Worm (Caenorhabditis elegans): ENCODE measurements around the gene nstp-3.

The nstp-3 gene

ce11 chrV:5776941-5777340, 21.1 kb downstream of the nstp-3 start, which contains the start of gene F44E7.4 (continued):
- peak; percentile 87 for TF ChIP-seq nhr-42 (GFP tag; IDR thresholded peaks at IDR 0.05)
- peak; percentile 98 for TF ChIP-seq lin-38 (GFP tag; IDR thresholded peaks at IDR 0.05)
- TF ChIP-seq egl-43 (GFP tag; IDR thresholded peaks at IDR 0.05), result peak; percentile 92

- TF ChIP-seq aha-1 (tag) (no peak), nhr-111 (GFP tag; optimal IDR thresholded peaks at IDR 0.05) (no peak), snpc-4 (tag; optimal IDR thresholded peaks at IDR 0.05) (no peak), vab-7 (GFP tag; IDR thresholded peaks at IDR 0.05) (no peak), dmd-8 (GFP tag; IDR thresholded peaks at IDR 0.05) (no peak), spr-1 (tag; optimal IDR thresholded peaks at IDR 0.05) (no peak), hlh-30 (tag; optimal IDR thresholded peaks at IDR 0.05; ENCODE audit: insufficient read depth) (no peak)
These were observed 23.9 kb downstream of the nstp-3 start for ce11 chrV:5774137-5774536.

ce11 chrV:5772503-5772902, 25.5 kb downstream of the nstp-3 start:
- TF ChIP-seq lim-7 (GFP tag; IDR thresholded peaks at IDR 0.05), result no peak
- no peak for TF ChIP-seq dpl-1 (GFP tag; optimal IDR thresholded peaks at IDR 0.05)
- TF ChIP-seq hlh-30 (tag; optimal IDR thresholded peaks at IDR 0.05; ENCODE audit: insufficient read depth), result no peak
- no peak for TF ChIP-seq skn-1 (tag; optimal IDR thresholded peaks at IDR 0.05)
- no peak for TF ChIP-seq sdz-12 (GFP tag; optimal IDR thresholded peaks at IDR 0.05)
- TF ChIP-seq cey-2 (tag; optimal IDR thresholded peaks at IDR 0.05; ENCODE audit: borderline replicate concordance, insufficient read depth), result no peak
- TF ChIP-seq dmd-6 (GFP tag; IDR thresholded peaks at IDR 0.05), result no peak
- TF ChIP-seq zfp-2 (tag; optimal IDR thresholded peaks at IDR 0.05), result no peak
- TF ChIP-seq vab-7 (GFP tag; IDR thresholded peaks at IDR 0.05), result no peak
- TF ChIP-seq nhr-237 (tag; optimal IDR thresholded peaks at IDR 0.05), result no peak
- TF ChIP-seq nhr-11 (tag; optimal IDR thresholded peaks at IDR 0.05), result no peak
- no peak for TF ChIP-seq ztf-7 (tag; optimal IDR thresholded peaks at IDR 0.05)
- no peak for TF ChIP-seq D1046.2 (GFP tag; IDR thresholded peaks at IDR 0.05)
- no peak for TF ChIP-seq lin-39 (tag; optimal IDR thresholded peaks at IDR 0.05)
- TF ChIP-seq mxl-2 (GFP tag; conservative IDR thresholded peaks at IDR 0.05), result no peak
- no peak for TF ChIP-seq lin-1 (GFP tag; IDR thresholded peaks at IDR 0.05)

DNA sequence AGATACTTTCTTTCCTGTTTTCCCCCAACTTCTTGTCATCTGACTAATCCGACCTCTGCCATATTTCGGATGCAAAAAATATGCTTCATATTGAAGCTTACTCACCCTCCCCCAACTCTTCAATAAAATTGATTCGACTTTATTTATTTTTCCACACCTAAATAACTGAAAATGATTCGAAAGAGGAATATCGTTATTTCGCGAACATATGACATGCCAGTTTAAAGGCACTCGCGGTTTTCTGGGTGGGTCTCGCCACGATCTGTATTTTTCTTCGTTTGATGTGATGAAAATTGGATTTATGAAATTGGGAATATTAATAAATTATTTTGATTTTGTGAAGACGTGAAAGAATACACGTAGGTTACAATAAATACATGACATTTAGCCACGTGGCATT, 26.4 kb downstream of the nstp-3 start, which contains the start of gene F44E7.3:
Gene F44E7.3 (plus strand): TSS at position 319 of the 400 bp plus-strand sequence.
- no peak for TF ChIP-seq dmd-9 (GFP tag; IDR thresholded peaks at IDR 0.05)
- TF ChIP-seq madf-5 (GFP tag; IDR thresholded peaks at IDR 0.05), result no peak
- peak; percentile 2 for TF ChIP-seq hlh-11 (tag; optimal IDR thresholded peaks at IDR 0.05)
- TF ChIP-seq lsy-2 (tag; optimal IDR thresholded peaks at IDR 0.05), result no peak
- TF ChIP-seq daf-12 (tag; optimal IDR thresholded peaks at IDR 0.05), result no peak
- no peak for TF ChIP-seq lim-7 (GFP tag; IDR thresholded peaks at IDR 0.05)
- TF ChIP-seq tra-1 (GFP tag; IDR thresholded peaks at IDR 0.05), result no peak
- peak; percentile 73 for TF ChIP-seq aha-1 (tag)
- TF ChIP-seq zip-2 (tag; optimal IDR thresholded peaks at IDR 0.05), result no peak
- TF ChIP-seq lin-38 (GFP tag; IDR thresholded peaks at IDR 0.05), result peak; percentile 36; the same call in 1 of the 2 replicates
- no peak for TF ChIP-seq egl-43 (GFP tag; IDR thresholded peaks at IDR 0.05)
- TF ChIP-seq arid-1 (GFP tag; conservative IDR thresholded peaks at IDR 0.05), result no peak
- peak in 1 of 2 experiments; percentile 59 for TF ChIP-seq unc-62 (GFP tag; optimal IDR thresholded peaks at IDR 0.05 in 1 of 2)
- TF ChIP-seq unc-62 (tag; optimal IDR thresholded peaks at IDR 0.05), result no peak
- TF ChIP-seq rbr-2 (tag; optimal IDR thresholded peaks at IDR 0.05), result no peak
- no peak for TF ChIP-seq dmd-6 (GFP tag; IDR thresholded peaks at IDR 0.05)
- no peak for TF ChIP-seq attf-4 (tag; optimal IDR thresholded peaks at IDR 0.05)
- no peak for TF ChIP-seq pqm-1 (tag; optimal IDR thresholded peaks at IDR 0.05)
- TF ChIP-seq hlh-30 (tag; optimal IDR thresholded peaks at IDR 0.05; ENCODE audit: insufficient read depth), result no peak
- no peak for TF ChIP-seq ZK337.2 (GFP tag; IDR thresholded peaks at IDR 0.05)
- no peak for TF ChIP-seq D1046.2 (GFP tag; IDR thresholded peaks at IDR 0.05)
- TF ChIP-seq mes-2 (tag; optimal IDR thresholded peaks at IDR 0.05; ENCODE audit: poor library complexity, severe bottlenecking), result peak; percentile 14
- no peak for TF ChIP-seq nhr-102 (tag; optimal IDR thresholded peaks at IDR 0.05)

Measured in whole organism, L4 larva.